Worm (Caenorhabditis elegans) whole organism, L1 larva: ENCODE results near the gene ceh-16.

Experiments
- C16A3.4 ChIP-seq: fragments of 150-350 bp; optimal IDR thresholded peaks from 2 replicates; lab custom pipeline; 2014; ENCODE audit warnings: missing biosample characterization, missing genetic modification characterization
- F16B12.6 ChIP-seq: fragments of 150-350 bp; optimal IDR thresholded peaks from 2 replicates; lab custom pipeline; 2014; ENCODE audit warnings: missing biosample characterization, missing genetic modification characterization
- alr-1 ChIP-seq: fragments of 200-800 bp; sonication (Bioruptor generic); optimal IDR thresholded peaks from 2 replicates; lab custom pipeline; 2018; ENCODE audit warnings: borderline replicate concordance, mild to moderate bottlenecking, missing genetic modification characterization, missing compliant biosample characterization
- aly-2 ChIP-seq: fragments of 150-350 bp; optimal IDR thresholded peaks from 2 replicates; lab custom pipeline; 2014; ENCODE audit warnings: missing biosample characterization, missing genetic modification characterization
- ama-1 ChIP-seq: fragments of 150-350 bp; optimal IDR thresholded peaks from 2 replicates; lab custom pipeline; 2014
- blmp-1 ChIP-seq: fragments of 150-350 bp; optimal IDR thresholded peaks from 2 replicates; lab custom pipeline; 2014; ENCODE audit warnings: missing biosample characterization, missing genetic modification characterization
- ceh-63 ChIP-seq: fragments of 200-800 bp; sonication (Bioruptor generic); optimal IDR thresholded peaks from 2 replicates; lab custom pipeline; 2018; ENCODE audit warnings: mild to moderate bottlenecking, missing genetic modification characterization, missing compliant biosample characterization
- ceh-82 ChIP-seq, 3 experiments: fragments of 150-350 bp in 1 of 3; sonication (generic microtip) in 2 of 3; optimal IDR thresholded peaks; 2 replicates each; lab custom pipeline; 2014 to 2017; ENCODE audit warnings: missing biosample characterization in 3 of 3, missing genetic modification characterization in 3 of 3
- dpl-1 ChIP-seq, 3 experiments: fragments of 150-350 bp in 2 of 3; sonication (generic microtip) in 1 of 3; optimal IDR thresholded peaks; 2 replicates each; lab custom pipeline; 2014 to 2017; ENCODE audit warnings: missing biosample characterization in 3 of 3, missing genetic modification characterization in 3 of 3, missing genetic modification reagents in 3 of 3
- dsc-1 ChIP-seq: sonication (generic microtip); optimal IDR thresholded peaks from 2 replicates; lab custom pipeline; 2016; ENCODE audit warnings: mild to moderate bottlenecking, missing genetic modification characterization, missing compliant biosample characterization
- efl-1 ChIP-seq, 4 experiments: fragments of 150-350 bp; optimal IDR thresholded peaks in 3 of 4; peaks in 1 of 4; 1 replicate in 1 of 4; 2 replicates in 3 of 4; lab custom pipeline; 2014; ENCODE audit warnings: missing biosample characterization in 2 of 4, missing genetic modification characterization in 2 of 4, missing genetic modification reagents in 2 of 4
- efl-3 ChIP-seq: fragments of 200-800 bp; sonication (Bioruptor generic); optimal IDR thresholded peaks from 2 replicates; lab custom pipeline; 2018; ENCODE audit warnings: mild to moderate bottlenecking, missing genetic modification characterization, missing compliant biosample characterization
- egl-27 ChIP-seq, 2 experiments: fragments of 150-350 bp in 1 of 2; sonication (generic microtip); optimal IDR thresholded peaks; 3 replicates each; lab custom pipeline; 2017 to 2018; ENCODE audit warnings: missing biosample characterization in 2 of 2, missing genetic modification characterization in 2 of 2, missing genetic modification reagents in 2 of 2
- ets-5 ChIP-seq: fragments of 200-800 bp; sonication (Bioruptor generic); IDR thresholded peaks from 2 replicates; pipeline ENCODE4 v1.3.6; 2022; ENCODE audit warnings: missing genetic modification characterization, missing compliant biosample characterization
- fkh-4 ChIP-seq: sonication (generic microtip); optimal IDR thresholded peaks from 2 replicates; lab custom pipeline; 2016; ENCODE audit warnings: missing compliant biosample characterization, missing genetic modification characterization, borderline replicate concordance
- grh-1 ChIP-seq: fragments of 200-800 bp; sonication (Bioruptor generic); IDR thresholded peaks from 2 replicates; pipeline ENCODE4 v1.3.6; 2022; ENCODE audit warnings: missing genetic modification reagents, missing genetic modification characterization, missing compliant biosample characterization
- hlh-17 ChIP-seq: fragments of 200-800 bp; sonication (Bioruptor generic); optimal IDR thresholded peaks from 2 replicates; lab custom pipeline; 2018; ENCODE audit warnings: missing genetic modification characterization, mild to moderate bottlenecking, missing compliant biosample characterization, moderate library complexity, borderline replicate concordance
- hlh-4 ChIP-seq: sonication (generic microtip); optimal IDR thresholded peaks from 2 replicates; lab custom pipeline; 2016; ENCODE audit warnings: mild to moderate bottlenecking, missing genetic modification characterization, missing compliant biosample characterization
- irx-1 ChIP-seq: sonication (generic microtip); optimal IDR thresholded peaks from 2 replicates; lab custom pipeline; 2016; ENCODE audit warnings: missing genetic modification characterization, missing compliant biosample characterization
- isw-1 ChIP-seq: fragments of 200-800 bp; sonication (Bioruptor generic); IDR thresholded peaks from 2 replicates; pipeline ENCODE4 v1.3.6; 2022; ENCODE audit warnings: missing genetic modification characterization, missing compliant biosample characterization
- jun-1 ChIP-seq: fragments of 150-350 bp; optimal IDR thresholded peaks from 2 replicates; lab custom pipeline; 2014; ENCODE audit warnings: missing biosample characterization, missing genetic modification reagents, missing genetic modification characterization
- lin-13 ChIP-seq: fragments of 150-350 bp; optimal IDR thresholded peaks from 2 replicates; lab custom pipeline; 2014; ENCODE audit warnings: missing biosample characterization, missing genetic modification reagents, missing genetic modification characterization
- lin-15B ChIP-seq: fragments of 150-350 bp; sonication (generic microtip); optimal IDR thresholded peaks from 3 replicates; lab custom pipeline; 2014; ENCODE audit warnings: missing biosample characterization, missing genetic modification characterization
- lin-35 ChIP-seq, 2 experiments: fragments of 150-350 bp; optimal IDR thresholded peaks; 2 replicates each; lab custom pipeline; 2014; ENCODE audit warnings: missing biosample characterization in 2 of 2, missing genetic modification characterization in 2 of 2, missing genetic modification reagents in 2 of 2
- lsy-2 ChIP-seq, 2 experiments: fragments of 150-350 bp; optimal IDR thresholded peaks; 2 replicates each; lab custom pipeline; 2014; ENCODE audit warnings: missing biosample characterization in 2 of 2, missing genetic modification characterization in 2 of 2
- mef-2 ChIP-seq: fragments of 150-350 bp; optimal IDR thresholded peaks from 2 replicates; lab custom pipeline; 2014; ENCODE audit warnings: missing biosample characterization, missing genetic modification characterization
- mep-1 ChIP-seq: fragments of 150-350 bp; optimal IDR thresholded peaks from 2 replicates; lab custom pipeline; 2014; ENCODE audit warnings: missing biosample characterization, missing genetic modification characterization
- nhr-12 ChIP-seq: sonication (generic microtip); optimal IDR thresholded peaks from 2 replicates; lab custom pipeline; 2017; ENCODE audit warnings: missing biosample characterization, missing genetic modification characterization
- nhr-20 ChIP-seq: sonication (generic microtip); optimal IDR thresholded peaks from 2 replicates; lab custom pipeline; 2016; ENCODE audit warnings: mild to moderate bottlenecking, missing genetic modification characterization, missing compliant biosample characterization
- nhr-71 ChIP-seq: sonication (generic microtip); optimal IDR thresholded peaks from 2 replicates; lab custom pipeline; 2016; ENCODE audit warnings: mild to moderate bottlenecking, missing genetic modification characterization, moderate library complexity, missing compliant biosample characterization
- nhr-85 ChIP-seq: sonication (generic microtip); peaks from one replicate; lab custom pipeline; 2016; ENCODE audit warnings: missing genetic modification characterization, inconsistent platforms, missing compliant biosample characterization
- nhr-90 ChIP-seq: sonication (generic microtip); optimal IDR thresholded peaks from 2 replicates; lab custom pipeline; 2016; ENCODE audit warnings: mild to moderate bottlenecking, missing genetic modification characterization, missing compliant biosample characterization; ENCODE audit not compliant: poor library complexity
- pqm-1 ChIP-seq: sonication (generic microtip); optimal IDR thresholded peaks from 3 replicates; lab custom pipeline; 2017; ENCODE audit warnings: missing biosample characterization, missing genetic modification characterization
- rnt-1 ChIP-seq: sonication (generic microtip); optimal IDR thresholded peaks from 2 replicates; lab custom pipeline; 2016; ENCODE audit warnings: mild to moderate bottlenecking, missing genetic modification characterization, moderate library complexity, missing compliant biosample characterization
- skn-1 ChIP-seq: fragments of 150-350 bp; optimal IDR thresholded peaks from 2 replicates; lab custom pipeline; 2014; ENCODE audit warnings: missing biosample characterization, missing genetic modification characterization
- snu-23 ChIP-seq: sonication (generic microtip); optimal IDR thresholded peaks from 2 replicates; lab custom pipeline; 2016; ENCODE audit warnings: missing genetic modification characterization, missing compliant biosample characterization
- sptf-1 ChIP-seq: fragments of 150-350 bp; optimal IDR thresholded peaks from 2 replicates; lab custom pipeline; 2014; ENCODE audit warnings: missing biosample characterization, missing genetic modification characterization
- sup-37 ChIP-seq: fragments of 200-800 bp; sonication (Bioruptor generic); optimal IDR thresholded peaks from 2 replicates; lab custom pipeline; 2018; ENCODE audit warnings: mild to moderate bottlenecking, missing genetic modification characterization, missing compliant biosample characterization
- tbx-2 ChIP-seq: sonication (generic microtip); optimal IDR thresholded peaks from 2 replicates; lab custom pipeline; 2016; ENCODE audit warnings: missing genetic modification characterization, missing compliant biosample characterization
- unc-62 ChIP-seq: fragments of 150-350 bp; optimal IDR thresholded peaks from 2 replicates; lab custom pipeline; 2014; ENCODE audit warnings: missing biosample characterization, missing genetic modification reagents, missing genetic modification characterization
- unc-86 ChIP-seq: sonication (generic microtip); optimal IDR thresholded peaks from 2 replicates; lab custom pipeline; 2016; ENCODE audit warnings: missing genetic modification characterization, missing compliant biosample characterization
- vab-15 ChIP-seq: sonication (generic microtip); optimal IDR thresholded peaks from 2 replicates; lab custom pipeline; 2017; ENCODE audit warnings: missing genotype, mild to moderate bottlenecking, missing genetic modification characterization, missing compliant biosample characterization
- xbp-1 ChIP-seq: sonication (generic microtip); optimal IDR thresholded peaks from 2 replicates; lab custom pipeline; 2016; ENCODE audit warnings: missing genetic modification characterization, missing compliant biosample characterization
- zag-1 ChIP-seq: fragments of 150-350 bp; optimal IDR thresholded peaks from 2 replicates; lab custom pipeline; 2014; ENCODE audit warnings: missing biosample characterization, missing genetic modification characterization
- ztf-11 ChIP-seq, 2 experiments: sonication (generic microtip); optimal IDR thresholded peaks; 2 replicates each; lab custom pipeline; 2016 to 2017; ENCODE audit warnings: missing genetic modification characterization in 2 of 2, missing biosample characterization in 1 of 2, missing compliant biosample characterization in 1 of 2
- ztf-4 ChIP-seq: fragments of 150-350 bp; optimal IDR thresholded peaks from 2 replicates; lab custom pipeline; 2014; ENCODE audit warnings: missing biosample characterization, missing genetic modification characterization

ceh-16 gene

ce11 chrIII:8625125-8625524 lies 2.6 kb downstream of the ceh-16 start:
- TF ChIP-seq sptf-1 (tag; lab: Kevin White, UChicago), result no peak
- TF ChIP-seq efl-1 (optimal IDR thresholded peaks at IDR 0.05; lab: Kevin White, UChicago), result no peak
- TF ChIP-seq efl-1 (GFP tag; optimal IDR thresholded peaks at IDR 0.05 in 1 of 2; lab: Kevin White, UChicago), result peak in 1 of 2 experiments; percentile 46
- TF ChIP-seq, all 84 proteins: peak for 1

DNA sequence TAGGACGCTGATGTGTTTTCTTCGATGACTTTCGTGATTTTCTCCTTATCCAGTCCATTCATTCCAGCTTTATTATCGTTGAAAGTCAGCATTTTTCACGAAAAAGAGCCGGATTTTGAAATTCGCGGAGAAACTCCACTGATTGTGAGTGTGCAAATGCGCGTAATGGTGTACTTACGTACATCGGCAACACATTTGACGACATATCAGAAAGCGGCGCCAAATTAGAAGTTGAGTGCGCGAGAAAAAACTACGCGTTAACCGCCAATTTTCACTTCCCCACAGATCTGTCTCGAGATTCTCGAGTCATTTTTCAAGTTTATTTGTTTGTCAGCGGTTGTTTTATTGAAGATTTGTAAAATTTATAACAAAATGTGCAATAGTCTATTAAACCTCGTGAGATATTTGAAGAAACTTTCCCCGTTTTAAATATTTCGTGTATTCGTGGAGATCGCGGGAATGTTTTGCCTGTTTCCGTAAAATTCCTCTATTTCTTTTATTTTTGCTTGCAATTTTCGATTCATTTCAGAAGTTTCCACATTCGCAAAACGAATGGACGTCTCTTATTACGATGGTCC lies 6.0 kb downstream of the ceh-16 start, which contains the start of the genes polk-1 and gpr-1:
Gene polk-1 (minus strand): TSS at position 186 of the 578 bp plus-strand sequence.
Gene gpr-1 (plus strand): TSS at position 528 of the 578 bp plus-strand sequence.
- TF ChIP-seq nhr-71 (no peak), lin-13 (GFP tag; lab: Kevin White, UChicago) (peak; percentile 52), dpl-1 (GFP tag; optimal IDR thresholded peaks at IDR 0.05; lab: Kevin White, UChicago) (peak; percentile 74 to 86 (median 81)), ceh-82 (tag; optimal IDR thresholded peaks at IDR 0.05; lab: Kevin White, UChicago) (no peak), lin-15B (tag; lab: Kevin White, UChicago) (peak; percentile 36), hlh-4 (tag; lab: Kevin White, UChicago) (no peak), snu-23 (GFP tag; lab: Kevin White, UChicago) (peak; percentile 22), pqm-1 (tag; lab: Kevin White, UChicago) (no peak), egl-27 (tag; optimal IDR thresholded peaks at IDR 0.05; lab: Kevin White, UChicago) (no peak), blmp-1 (tag; lab: Kevin White, UChicago) (peak; percentile 23), F16B12.6 (peak; percentile 79), lin-35 (GFP tag; optimal IDR thresholded peaks at IDR 0.05; lab: Kevin White, UChicago) (peak; percentile 68 to 93), lsy-2 (tag; optimal IDR thresholded peaks at IDR 0.05; lab: Kevin White, UChicago) (peak; percentile 29 to 52), efl-1 (optimal IDR thresholded peaks at IDR 0.05; lab: Kevin White, UChicago) (peak; percentile 80 to 83), efl-1 (GFP tag; optimal IDR thresholded peaks at IDR 0.05 in 1 of 2; lab: Kevin White, UChicago) (peak; percentile 85 to 98), aly-2 (no peak), C16A3.4 (tag; lab: Kevin White, UChicago) (peak; percentile 25), isw-1 (peak; percentile 27; the same call in 1 of the 2 replicates), sup-37 (GFP tag; lab: Kevin White, UChicago) (no peak)
- TF ChIP-seq, all 84 proteins: peak for 11

DNA sequence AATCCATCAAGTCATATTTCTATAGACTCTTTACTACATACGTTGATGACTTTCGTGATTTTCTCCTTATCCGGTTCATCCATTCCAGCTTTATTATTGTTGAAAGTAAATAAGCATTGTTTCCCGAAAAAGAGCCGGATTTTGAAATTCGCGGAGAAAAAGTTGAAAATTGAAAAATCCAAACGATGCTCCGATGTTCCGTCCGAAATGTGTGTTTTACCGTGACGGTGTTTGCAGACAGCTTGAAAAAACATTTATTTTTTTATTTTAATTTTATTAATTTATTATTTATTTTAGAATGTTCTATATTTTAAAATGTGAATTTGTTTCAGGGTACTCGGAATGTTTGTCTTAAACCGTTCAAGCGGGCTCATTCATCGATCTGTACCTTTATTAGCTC lies 8.3 kb downstream of the ceh-16 start, which contains the start of gene dnj-10:
Gene dnj-10 (plus strand): TSS at position 333 of the 400 bp plus-strand sequence.
- TF ChIP-seq egl-27 (tag; optimal IDR thresholded peaks at IDR 0.05; lab: Kevin White, UChicago) (no peak), ztf-4 (tag; lab: Kevin White, UChicago) (no peak), efl-1 (optimal IDR thresholded peaks at IDR 0.05; lab: Kevin White, UChicago) (peak; percentile 32 to 87), efl-1 (GFP tag; optimal IDR thresholded peaks at IDR 0.05 in 1 of 2; lab: Kevin White, UChicago) (peak; percentile 90 to 98), nhr-20 (tag; lab: Kevin White, UChicago) (peak; percentile 64), hlh-17 (GFP tag; lab: Kevin White, UChicago) (no peak), unc-86 (tag; lab: Kevin White, UChicago) (peak; percentile 54), nhr-12 (tag; lab: Kevin White, UChicago) (no peak), xbp-1 (tag; lab: Kevin White, UChicago) (peak; percentile 72), nhr-90 (tag; lab: Kevin White, UChicago) (peak; percentile 45), efl-3 (GFP tag; lab: Kevin White, UChicago) (no peak), jun-1 (tag; lab: Kevin White, UChicago) (no peak), irx-1 (tag; lab: Kevin White, UChicago) (peak; percentile 57), zag-1 (tag; lab: Kevin White, UChicago) (no peak), ceh-63 (GFP tag; lab: Kevin White, UChicago) (no peak), ceh-82 (tag; optimal IDR thresholded peaks at IDR 0.05; lab: Kevin White, UChicago) (peak; percentile 47 to 64 (median 54)), ztf-11 (tag; optimal IDR thresholded peaks at IDR 0.05; lab: Kevin White, UChicago) (no peak), ets-5 (GFP tag; lab: Robert Waterston, UW) (no peak), lsy-2 (tag; optimal IDR thresholded peaks at IDR 0.05; lab: Kevin White, UChicago) (peak; percentile 85 to 86), mef-2 (tag; lab: Kevin White, UChicago) (no peak), ama-1 (no peak), nhr-85 (peak; percentile 73), tbx-2 (peak; percentile 67), dpl-1 (GFP tag; optimal IDR thresholded peaks at IDR 0.05; lab: Kevin White, UChicago) (peak; percentile 81 to 94 (median 87)), mep-1 (tag; lab: Kevin White, UChicago) (peak; percentile 91), lin-13 (GFP tag; lab: Kevin White, UChicago) (no peak), fkh-4 (tag; lab: Kevin White, UChicago) (no peak), isw-1 (peak; percentile 51), vab-15 (no peak), dsc-1 (tag; lab: Kevin White, UChicago) (no peak), snu-23 (GFP tag; lab: Kevin White, UChicago) (peak; percentile 76), skn-1 (tag; lab: Kevin White, UChicago) (peak; percentile 74), grh-1 (GFP tag; lab: Robert Waterston, UW) (no peak), alr-1 (no peak), rnt-1 (tag; lab: Kevin White, UChicago) (peak; percentile 52), unc-62 (GFP tag; lab: Kevin White, UChicago) (no peak)
